Worm (Caenorhabditis elegans): Measurements from ENCODE around the gene ZK616.61.

DNA sequence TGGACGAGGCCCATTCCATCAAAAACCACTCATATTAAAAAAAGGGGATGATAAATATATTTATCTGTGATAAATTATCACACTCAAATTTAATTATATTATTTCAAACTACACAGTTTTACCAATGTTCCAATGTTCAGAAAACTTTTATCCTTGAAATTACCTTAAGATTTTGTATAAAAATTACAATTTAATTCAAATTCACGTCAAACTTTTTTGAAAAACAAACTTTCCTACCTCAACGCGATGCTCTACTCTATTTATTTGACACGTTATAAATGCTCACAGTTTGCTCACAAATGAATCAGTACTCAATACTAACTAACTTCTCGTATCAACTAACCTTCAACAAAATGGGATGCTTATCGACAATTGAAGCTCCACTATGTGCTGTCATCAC is 22.8 kb upstream of the ZK616.61 start, which contains the start of gene F41H10.1:
- TF ChIP-seq hmg-1.1 (GFP tag; IDR thresholded peaks at IDR 0.05) (no peak), ceh-82 (tag; optimal IDR thresholded peaks at IDR 0.05) (no peak), aha-1 (tag) (no peak), F49E8.2 (tag; optimal IDR thresholded peaks at IDR 0.05; ENCODE audit: borderline replicate concordance) (no peak), mxl-2 (GFP tag; conservative IDR thresholded peaks at IDR 0.05) (no peak), aly-2 (tag; optimal IDR thresholded peaks at IDR 0.05) (no peak), unc-62 (GFP tag; optimal IDR thresholded peaks at IDR 0.05 in 1 of 2) (no peak), unc-62 (tag; optimal IDR thresholded peaks at IDR 0.05) (no peak), lin-38 (GFP tag; IDR thresholded peaks at IDR 0.05) (no peak), nhr-77 (tag; optimal IDR thresholded peaks at IDR 0.05) (no peak), nhr-102 (tag; optimal IDR thresholded peaks at IDR 0.05) (no peak), ama-1 (optimal IDR thresholded peaks at IDR 0.05) (no peak), lin-13 (GFP tag; optimal IDR thresholded peaks at IDR 0.05) (no peak), unc-130 (GFP tag; optimal IDR thresholded peaks at IDR 0.05) (no peak)
